Worm (Caenorhabditis elegans) whole organism, midembryonic: Measurements from ENCODE around the gene C16D9.9.

Source experiments
- T22C8.4 ChIP-seq: fragments of 200-800 bp; sonication (Bioruptor generic); IDR thresholded peaks from 2 replicates; pipeline ENCODE4 v1.3.6; 2022; ENCODE audit warnings: missing genetic modification characterization, missing compliant biosample characterization
- cog-1 ChIP-seq: sonication (generic microtip); optimal IDR thresholded peaks from 2 replicates; lab custom pipeline; 2016; ENCODE audit warnings: missing genetic modification characterization, missing compliant biosample characterization
- flt-1 ChIP-seq: fragments of 200-800 bp; sonication (Bioruptor generic); IDR thresholded peaks from 2 replicates; pipeline ENCODE4 v1.3.6; 2022; ENCODE audit warnings: missing genetic modification characterization, missing compliant biosample characterization
- med-1 ChIP-seq: sonication (generic microtip); optimal IDR thresholded peaks from 2 replicates; lab custom pipeline; 2017; ENCODE audit warnings: missing genetic modification characterization, mild to moderate bottlenecking, missing compliant biosample characterization, antibody characterized with exemption, missing genetic modification reagents; ENCODE audit not compliant: insufficient read depth

ce11 chrV:8271395-8271794, 7.4 kb downstream of the C16D9.9 start:
- TF ChIP-seq med-1 (GFP tag; lab: Kevin White, UChicago) (no peak), T22C8.4 (GFP tag; lab: Robert Waterston, UW) (no peak), flt-1 (GFP tag; lab: Robert Waterston, UW) (no peak), cog-1 (tag; lab: Kevin White, UChicago) (no peak)
